Worm (Caenorhabditis elegans) whole organism, early embryonic: Measurements from ENCODE around the gene CD4.1.

ENCODE experiments used
- B0310.2 ChIP-seq: sonication (generic microtip); optimal IDR thresholded peaks from 2 replicates; lab custom pipeline; 2016; ENCODE audit warnings: mild to moderate bottlenecking, missing genetic modification characterization, missing compliant biosample characterization
- F13C5.2 ChIP-seq: sonication (generic microtip); optimal IDR thresholded peaks from 2 replicates; lab custom pipeline; 2017; ENCODE audit warnings: mild to moderate bottlenecking, missing genetic modification characterization, inconsistent platforms, missing compliant biosample characterization
- ama-1 ChIP-seq: fragments of 150-350 bp; optimal IDR thresholded peaks from 2 replicates; lab custom pipeline; 2014
- ceh-13 ChIP-seq: fragments of 200-800 bp; sonication (Bioruptor generic); optimal IDR thresholded peaks from 2 replicates; lab custom pipeline; 2018; ENCODE audit warnings: mild to moderate bottlenecking, missing genetic modification characterization, missing compliant biosample characterization
- ceh-36 ChIP-seq: sonication (generic microtip); optimal IDR thresholded peaks from 2 replicates; lab custom pipeline; 2016; ENCODE audit warnings: missing genetic modification characterization, inconsistent platforms, missing compliant biosample characterization
- flt-1 ChIP-seq: fragments of 200-800 bp; sonication (Bioruptor generic); IDR thresholded peaks from 2 replicates; pipeline ENCODE4 v1.3.6; 2022; ENCODE audit warnings: missing genetic modification characterization, missing compliant biosample characterization
- pes-1 ChIP-seq: fragments of 200-800 bp; sonication (Bioruptor generic); IDR thresholded peaks from 2 replicates; pipeline ENCODE4 v1.3.6; 2022; ENCODE audit warnings: missing genetic modification reagents, missing genetic modification characterization, missing compliant biosample characterization
- scrt-1 ChIP-seq: fragments of 200-800 bp; sonication (Bioruptor generic); IDR thresholded peaks from 2 replicates; pipeline ENCODE4 v1.3.6; 2022; ENCODE audit warnings: missing genetic modification characterization, missing compliant biosample characterization
- sea-1 ChIP-seq: fragments of 200-800 bp; sonication (Bioruptor generic); conservative IDR thresholded peaks from 2 replicates; pipeline ENCODE4 v1.3.6; 2022; ENCODE audit warnings: missing genetic modification characterization, missing compliant biosample characterization
- tbx-11 ChIP-seq: fragments of 200-800 bp; sonication (Bioruptor generic); IDR thresholded peaks from 2 replicates; pipeline ENCODE4 v1.3.6; 2022; ENCODE audit warnings: missing genetic modification characterization, missing compliant biosample characterization
- tra-4 ChIP-seq: sonication (generic microtip); optimal IDR thresholded peaks from 2 replicates; lab custom pipeline; 2017; ENCODE audit warnings: missing genetic modification characterization, missing compliant biosample characterization

DNA sequence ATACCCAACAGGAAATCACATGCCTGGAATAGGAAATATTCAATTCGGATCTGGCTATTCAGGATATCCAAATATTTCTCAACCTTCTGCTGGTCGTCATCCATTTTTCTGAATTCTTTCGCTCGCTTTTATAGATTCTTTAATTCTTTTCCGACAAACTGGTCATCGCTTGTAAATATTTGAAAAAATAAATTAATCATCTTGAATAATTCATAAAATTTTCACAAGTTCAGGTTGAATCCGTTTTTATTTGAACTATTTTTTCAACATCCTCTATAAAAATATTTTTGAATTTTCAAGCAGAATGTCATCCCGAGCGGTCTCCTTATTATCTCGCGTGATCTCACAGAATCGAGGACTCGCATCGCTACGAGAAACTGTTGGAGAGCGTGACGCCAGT lies 12.9 kb upstream of the CD4.1 start, which contains the start of gene mrpl-48:
- TF ChIP-seq tra-4 (tag; lab: Kevin White, UChicago) (no peak), ama-1 (lab: Kevin White, UChicago) (no peak), scrt-1 (GFP tag; lab: Robert Waterston, UW) (no peak), B0310.2 (tag; lab: Kevin White, UChicago) (no peak), flt-1 (GFP tag; lab: Robert Waterston, UW) (no peak), ceh-13 (no peak), pes-1 (GFP tag; lab: Robert Waterston, UW) (no peak), sea-1 (GFP tag; lab: Robert Waterston, UW) (no peak), ceh-36 (tag; lab: Kevin White, UChicago) (no peak), tbx-11 (GFP tag; lab: Robert Waterston, UW) (no peak), F13C5.2 (tag; lab: Kevin White, UChicago) (no peak)
